Fruit fly (Drosophila melanogaster) S2 (cell line): Measurements from ENCODE around the gene CG33177.

Experiments
- CG8478 ChIP-seq: fragments of >200 bp; optimal IDR thresholded peaks from 2 replicates; lab custom pipeline; 2018
- CTCF ChIP-seq, 2 experiments: fragments of >200 bp; optimal IDR thresholded peaks; 2 replicates each; lab custom pipeline; 2018

The CG33177 gene

dm6 chrX:15075485-15076037 lies 5.6 kb upstream of the CG33177 start:
- TF ChIP-seq CTCF (optimal IDR thresholded peaks at IDR 0.05; lab: Kevin White, UChicago) (no peak), CG8478 (lab: Kevin White, UChicago) (no peak)

- TF ChIP-seq CG8478 (lab: Kevin White, UChicago) (no peak), CTCF (optimal IDR thresholded peaks at IDR 0.05; lab: Kevin White, UChicago) (no peak)
Measured at dm6 chrX:15076038-15076575, 5.1 kb upstream of the CG33177 start, which contains the start of gene Lsd-2. TSS of gene Lsd-2 (minus strand) at chrX:15076220.

- TF ChIP-seq CTCF (optimal IDR thresholded peaks at IDR 0.05; lab: Kevin White, UChicago) (no peak), CG8478 (lab: Kevin White, UChicago) (no peak)
Measured at dm6 chrX:15076606-15077005, 4.6 kb upstream of the CG33177 start.

DNA sequence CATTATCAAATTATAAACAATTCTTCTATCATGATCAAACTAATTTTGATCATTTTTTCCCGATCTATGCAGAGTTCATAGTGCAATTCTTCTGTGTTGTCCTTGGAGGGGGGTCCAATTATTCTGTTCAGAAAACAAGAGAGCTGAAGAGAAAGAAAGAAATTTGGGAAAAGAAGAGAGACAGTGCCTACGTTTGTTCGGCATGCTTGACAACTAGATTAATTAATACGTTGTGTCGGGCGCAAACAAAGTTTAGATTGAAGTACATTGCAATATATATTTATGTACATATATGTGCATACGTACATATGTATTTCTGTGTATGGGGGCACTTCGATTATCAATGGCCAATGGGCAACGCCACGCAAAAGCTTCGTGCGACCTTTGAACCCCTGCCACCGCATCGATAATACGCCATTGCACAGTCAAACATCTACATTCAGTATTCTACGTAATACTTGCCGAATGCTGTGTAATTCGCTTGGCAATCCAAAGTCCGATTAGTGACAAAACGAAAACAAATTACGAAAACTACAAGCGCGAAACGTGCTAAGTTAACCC lies 3.5 kb upstream of the CG33177 start:
- TF ChIP-seq CTCF (optimal IDR thresholded peaks at IDR 0.05; lab: Kevin White, UChicago) (no peak), CG8478 (lab: Kevin White, UChicago) (no peak)

- TF ChIP-seq CG8478 (lab: Kevin White, UChicago) (no peak), CTCF (optimal IDR thresholded peaks at IDR 0.05; lab: Kevin White, UChicago) (no peak)
Measured at dm6 chrX:15078394-15078793, 2.8 kb upstream of the CG33177 start.

DNA sequence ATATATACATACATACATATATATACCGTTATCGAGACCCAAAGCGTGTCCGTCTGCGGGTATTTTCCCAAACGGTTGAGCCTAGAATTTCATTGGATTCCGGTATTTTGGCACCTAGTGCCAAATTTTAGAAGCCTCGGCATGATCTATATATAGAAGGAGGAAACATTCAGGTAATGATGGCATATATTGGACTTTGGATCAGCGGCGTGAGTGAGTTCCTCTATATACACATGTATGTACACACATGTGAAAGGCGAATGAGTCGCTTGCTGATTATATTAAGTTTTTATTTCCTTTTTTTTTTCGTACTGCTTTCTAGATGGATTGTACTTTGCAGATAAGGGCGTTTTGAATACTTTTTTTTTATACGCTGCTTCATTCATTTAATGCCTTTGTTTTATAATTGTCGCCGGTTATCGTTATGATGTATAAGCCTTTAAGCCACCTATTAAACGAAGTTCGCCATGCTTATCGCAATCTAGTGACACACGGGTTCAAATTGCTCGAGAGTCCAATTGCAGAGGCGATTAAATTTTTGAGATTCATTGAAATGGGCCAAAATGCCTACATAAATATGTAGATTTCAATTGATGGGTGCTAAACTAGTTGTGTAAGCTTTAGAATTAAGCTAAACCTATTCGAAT lies 1.9 kb upstream of the CG33177 start:
- no peak for TF ChIP-seq CG8478 (lab: Kevin White, UChicago)
- no peak for TF ChIP-seq CTCF (optimal IDR thresholded peaks at IDR 0.05; lab: Kevin White, UChicago)

DNA sequence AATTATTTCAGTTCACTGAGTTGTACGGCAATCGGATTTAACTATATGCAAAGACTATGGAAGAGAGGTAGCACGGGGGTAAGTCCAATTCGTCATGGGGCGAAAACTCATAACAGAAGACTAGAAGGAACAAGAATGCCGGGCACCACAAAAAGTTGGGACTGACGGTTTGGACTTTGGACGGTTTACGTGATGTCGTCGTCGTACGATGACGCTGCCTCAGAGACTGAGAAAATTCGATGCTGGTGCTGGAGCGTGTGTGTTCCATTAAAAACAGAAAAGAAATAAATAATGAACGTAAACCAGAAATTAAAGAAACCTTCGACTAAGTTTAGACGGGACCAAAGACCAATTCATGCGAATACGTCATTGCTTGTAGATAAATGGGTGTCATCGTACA lies 1.2 kb upstream of the CG33177 start:
- TF ChIP-seq CG8478 (lab: Kevin White, UChicago) = no peak
- TF ChIP-seq CTCF (optimal IDR thresholded peaks at IDR 0.05; lab: Kevin White, UChicago) = no peak

DNA sequence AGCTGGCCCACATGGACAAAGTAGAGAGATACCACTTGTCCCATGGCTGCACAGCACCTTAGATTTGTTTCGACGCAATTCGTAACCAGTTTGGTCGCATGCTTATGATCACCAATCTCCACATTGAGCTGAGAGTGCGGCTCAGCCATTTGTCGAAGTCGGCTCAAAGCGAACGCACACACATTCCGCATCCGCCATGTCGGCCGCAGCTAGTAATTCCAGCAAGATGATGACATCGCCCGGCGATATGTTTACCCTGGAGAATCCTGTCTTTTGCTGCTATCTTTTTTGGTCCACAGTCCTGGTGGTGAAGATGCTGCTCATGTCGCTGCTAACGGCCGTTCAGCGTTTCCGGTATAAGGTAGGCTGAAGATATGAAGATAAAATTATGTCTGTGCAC lies 1.5 kb downstream of the CG33177 start, which contains the start of gene CG33178:
Gene CG33178, plus strand, starts transcription at position 147 of the 400 bp plus-strand sequence.
- TF ChIP-seq CTCF (optimal IDR thresholded peaks at IDR 0.05; lab: Kevin White, UChicago) (no peak), CG8478 (lab: Kevin White, UChicago) (no peak)

dm6 chrX:15084580-15085138 lies 3.5 kb downstream of the CG33177 start, which contains the start of gene Cox17:
TSS of gene Cox17 (minus strand) at chrX:15084699.
- TF ChIP-seq CTCF (optimal IDR thresholded peaks at IDR 0.05; lab: Kevin White, UChicago) (no peak), CG8478 (lab: Kevin White, UChicago) (no peak)

DNA sequence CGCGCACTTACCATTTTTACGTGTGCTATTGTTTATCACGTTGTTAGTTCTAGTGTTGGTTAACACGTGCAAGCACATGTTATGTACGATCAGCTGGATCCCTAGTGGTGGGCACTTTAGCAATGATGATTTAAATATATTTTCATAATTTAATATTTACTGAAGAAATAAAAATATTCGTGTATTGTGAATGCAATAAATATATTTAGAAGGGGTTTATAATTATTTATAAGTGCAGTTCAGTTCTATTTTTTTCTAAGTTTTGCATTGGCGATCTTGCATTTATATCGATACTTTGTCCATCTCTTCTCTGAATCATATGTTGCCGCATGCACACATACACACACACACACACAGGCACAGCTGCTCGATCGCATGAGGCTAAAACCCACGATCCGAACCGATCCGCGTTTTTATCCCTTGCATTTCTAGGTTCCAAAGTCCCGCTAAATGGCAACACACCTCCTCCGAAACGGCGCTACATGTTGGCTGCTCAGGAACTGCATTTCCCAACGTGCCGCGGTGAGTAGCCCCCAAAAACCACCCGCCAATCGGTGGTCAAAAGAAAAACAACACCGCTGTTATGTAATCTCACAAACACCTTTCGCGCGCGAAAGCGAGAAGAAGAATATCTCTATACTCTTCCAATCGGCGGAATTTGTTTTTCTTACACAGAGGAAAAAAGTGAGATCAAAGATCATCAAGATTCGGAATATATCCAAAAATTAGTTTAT lies 4.8 kb downstream of the CG33177 start, which contains the start of the genes CG15027 and Dbct:
Gene CG15027, minus strand, starts transcription at position 51 of the 734 bp plus-strand sequence.
Gene Dbct, plus strand, starts transcription at position 349 of the 734 bp plus-strand sequence.
- TF ChIP-seq CTCF (optimal IDR thresholded peaks at IDR 0.05; lab: Kevin White, UChicago) = no peak

DNA sequence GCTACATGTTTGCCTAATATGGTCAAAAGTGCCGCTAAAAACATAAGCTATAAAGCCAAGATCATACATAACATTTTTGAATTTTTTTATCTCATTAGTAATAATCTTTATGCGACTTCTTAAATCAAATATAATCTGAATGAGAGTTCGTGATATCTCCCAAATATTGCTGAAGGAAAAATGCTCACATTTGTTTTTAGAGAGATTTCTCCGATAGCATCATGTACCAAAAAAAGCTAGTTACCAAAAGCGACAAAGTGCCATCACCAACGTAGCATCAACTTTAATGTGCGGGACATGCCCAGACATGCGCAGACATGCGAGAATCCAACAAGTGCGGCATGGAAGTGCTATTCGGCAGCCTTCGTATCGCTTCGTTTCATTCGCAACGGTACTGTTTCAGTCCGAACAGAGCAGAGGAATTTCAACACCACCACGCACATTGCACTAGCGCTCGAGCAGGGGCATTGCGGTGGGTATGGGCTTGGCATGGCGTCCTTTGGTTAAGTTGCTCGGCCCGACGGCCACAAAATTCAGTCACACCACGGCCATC lies 8.1 kb downstream of the CG33177 start, which contains the start of gene Rab3-GEF:
Gene Rab3-GEF, plus strand, starts transcription at position 537 of the 553 bp plus-strand sequence.
- TF ChIP-seq CG8478 (lab: Kevin White, UChicago) (no peak), CTCF (optimal IDR thresholded peaks at IDR 0.05; lab: Kevin White, UChicago) (no peak)

DNA sequence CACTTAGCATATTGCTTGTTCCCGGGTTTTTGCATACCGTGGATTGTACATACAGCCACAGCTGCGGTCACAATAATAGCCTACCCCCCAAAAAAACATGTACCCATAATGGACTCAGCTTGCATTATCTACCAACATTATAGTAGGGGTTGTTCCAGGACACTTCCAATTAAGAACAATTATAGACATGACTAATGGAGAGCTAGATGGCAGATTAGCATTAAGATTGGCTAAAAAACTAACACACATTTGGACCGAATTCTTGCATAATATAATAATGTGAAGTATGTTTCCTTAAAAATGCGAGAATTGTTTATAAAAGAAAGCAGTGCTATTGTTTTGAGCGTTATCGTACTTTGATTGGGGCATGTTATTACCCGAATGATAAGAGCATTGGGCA lies 9.2 kb downstream of the CG33177 start:
- TF ChIP-seq CG8478 (lab: Kevin White, UChicago) (no peak), CTCF (optimal IDR thresholded peaks at IDR 0.05; lab: Kevin White, UChicago) (no peak)

dm6 chrX:15091159-15091558 lies 10.0 kb downstream of the CG33177 start:
- no peak for TF ChIP-seq CG8478 (lab: Kevin White, UChicago)
- no peak for TF ChIP-seq CTCF (optimal IDR thresholded peaks at IDR 0.05; lab: Kevin White, UChicago)

dm6 chrX:15095942-15096341 lies 14.8 kb downstream of the CG33177 start, which contains the start of gene CG9072:
TSS of gene CG9072 (minus strand) at chrX:15096042.
- TF ChIP-seq CTCF (optimal IDR thresholded peaks at IDR 0.05; lab: Kevin White, UChicago) (no peak), CG8478 (lab: Kevin White, UChicago) (no peak)
